Worm (Caenorhabditis elegans): ENCODE results near the gene E02C12.12.

DNA sequence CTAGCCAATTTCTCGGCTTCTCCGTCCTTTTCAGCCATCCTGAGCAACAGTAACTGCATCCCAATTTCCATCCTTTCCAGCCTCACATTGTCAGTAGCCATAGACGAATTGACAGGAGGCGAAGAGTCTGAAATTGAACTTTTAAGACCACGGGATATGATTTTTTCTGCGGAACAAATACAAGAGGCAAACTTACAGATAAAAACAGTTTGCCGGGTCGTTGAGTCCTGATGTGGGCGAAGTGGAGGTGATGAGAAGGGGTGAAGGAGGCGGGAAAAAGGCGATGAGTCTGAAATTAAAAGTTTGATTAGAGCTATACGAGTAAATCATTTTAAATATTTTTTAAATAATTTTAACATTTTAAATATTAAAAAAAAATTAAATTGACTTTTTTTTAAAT is 45.0 kb upstream of the E02C12.12 start, which contains the start of gene F36D4.6:
- TF ChIP-seq nhr-28 (tag; optimal IDR thresholded peaks at IDR 0.05) = no peak
- TF ChIP-seq egl-27 (tag; optimal IDR thresholded peaks at IDR 0.05) = no peak
- no peak for TF ChIP-seq Y105C5A.15 (GFP tag; IDR thresholded peaks at IDR 0.05)
